Fruit fly (Drosophila melanogaster): ENCODE measurements around the gene acj6.

Gene acj6

dm6 chrX:15309918-15310317 lies 68.9 kb downstream of the acj6 start:
- no peak for TF ChIP-seq CG17801 (GFP tag; optimal IDR thresholded peaks at IDR 0.05; ENCODE audit: partially characterized antibody)

dm6 chrX:15308456-15308954 lies 70.4 kb downstream of the acj6 start:
- peak; percentile 81 for TF ChIP-seq CG17801 (GFP tag; optimal IDR thresholded peaks at IDR 0.05; ENCODE audit: partially characterized antibody)

- TF ChIP-seq CG17801 (GFP tag; optimal IDR thresholded peaks at IDR 0.05; ENCODE audit: partially characterized antibody): no peak
Observed at dm6 chrX:15307485-15308138, 71.3 kb downstream of the acj6 start.

- TF ChIP-seq CG17801 (GFP tag; optimal IDR thresholded peaks at IDR 0.05; ENCODE audit: partially characterized antibody): peak; percentile 59
Observed at dm6 chrX:15305975-15306909, 72.6 kb downstream of the acj6 start.

dm6 chrX:15304211-15304610 lies 74.7 kb downstream of the acj6 start:
- no peak for TF ChIP-seq CG17801 (GFP tag; optimal IDR thresholded peaks at IDR 0.05; ENCODE audit: partially characterized antibody)

dm6 chrX:15303176-15304115 lies 75.4 kb downstream of the acj6 start:
- peak; percentile 96 for TF ChIP-seq CG17801 (GFP tag; optimal IDR thresholded peaks at IDR 0.05; ENCODE audit: partially characterized antibody)

- peak; percentile 53 for TF ChIP-seq CG17801 (GFP tag; optimal IDR thresholded peaks at IDR 0.05; ENCODE audit: partially characterized antibody)
Observed at dm6 chrX:15301175-15301574, 77.7 kb downstream of the acj6 start.

All from ovary, adult (tissue).